Worm (Caenorhabditis elegans) whole organism, midembryonic: ENCODE data around the gene gana-1.

Experiments
- T22C8.4 ChIP-seq: fragments of 200-800 bp; sonication (Bioruptor generic); IDR thresholded peaks from 2 replicates; pipeline ENCODE4 v1.3.6; 2022; ENCODE audit warnings: missing genetic modification characterization, missing compliant biosample characterization
- cog-1 ChIP-seq: sonication (generic microtip); optimal IDR thresholded peaks from 2 replicates; lab custom pipeline; 2016; ENCODE audit warnings: missing genetic modification characterization, missing compliant biosample characterization
- flt-1 ChIP-seq: fragments of 200-800 bp; sonication (Bioruptor generic); IDR thresholded peaks from 2 replicates; pipeline ENCODE4 v1.3.6; 2022; ENCODE audit warnings: missing genetic modification characterization, missing compliant biosample characterization
- klf-2 ChIP-seq: fragments of 200-800 bp; sonication (Bioruptor generic); conservative IDR thresholded peaks from 2 replicates; pipeline ENCODE4 v1.3.6; 2022; ENCODE audit warnings: missing genetic modification reagents, missing genetic modification characterization, missing compliant biosample characterization
- med-1 ChIP-seq: sonication (generic microtip); optimal IDR thresholded peaks from 2 replicates; lab custom pipeline; 2017; ENCODE audit warnings: missing genetic modification characterization, mild to moderate bottlenecking, missing compliant biosample characterization, antibody characterized with exemption, missing genetic modification reagents; ENCODE audit not compliant: insufficient read depth
- ref-1 ChIP-seq: fragments of 200-800 bp; sonication (Bioruptor generic); conservative IDR thresholded peaks from 2 replicates; pipeline ENCODE4 v1.3.6; 2022; ENCODE audit warnings: missing genetic modification reagents, missing genetic modification characterization, missing compliant biosample characterization
- tab-1 ChIP-seq: fragments of 200-800 bp; sonication (Bioruptor generic); IDR thresholded peaks from 2 replicates; pipeline ENCODE4 v1.3.6; 2022; ENCODE audit warnings: missing genetic modification characterization, missing compliant biosample characterization
- ztf-23 ChIP-seq: fragments of 200-800 bp; sonication (Bioruptor generic); IDR thresholded peaks from 2 replicates; pipeline ENCODE4 v1.3.6; 2022; ENCODE audit warnings: missing genetic modification reagents, missing genetic modification characterization, missing compliant biosample characterization
- ztf-29 ChIP-seq: fragments of 200-800 bp; sonication (Bioruptor generic); IDR thresholded peaks from 2 replicates; pipeline ENCODE4 v1.3.6; 2022; ENCODE audit warnings: missing genetic modification reagents, missing genetic modification characterization, missing compliant biosample characterization

gana-1 gene

DNA sequence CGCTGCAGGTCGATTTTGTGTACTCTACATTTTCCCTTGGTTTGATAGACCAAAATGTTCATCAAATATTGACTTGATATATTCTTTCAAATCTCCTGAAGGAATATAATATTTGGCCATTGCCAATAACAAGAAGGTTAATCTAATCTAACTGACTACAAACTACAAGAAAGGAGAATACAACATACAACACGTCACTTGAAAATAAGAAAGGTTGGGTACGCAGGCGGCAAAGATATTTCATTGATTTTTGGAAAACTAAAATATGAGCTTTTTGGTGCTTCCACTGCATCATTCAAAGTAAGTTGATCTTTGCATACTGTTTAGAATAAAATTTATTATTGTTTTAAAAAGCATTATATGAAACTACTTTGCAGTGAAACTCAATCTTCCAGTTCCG, 11.1 kb downstream of the gana-1 start, which contains the start of gene nhr-209:
Gene nhr-209, plus strand, starts transcription at position 27 of the 400 bp plus-strand sequence.
- TF ChIP-seq ref-1 (GFP tag; lab: Robert Waterston, UW): no peak
- no peak for TF ChIP-seq flt-1
- TF ChIP-seq ztf-23 (GFP tag; lab: Robert Waterston, UW): no peak
- TF ChIP-seq klf-2 (GFP tag; lab: Robert Waterston, UW): no peak

- TF ChIP-seq ref-1 (GFP tag; lab: Robert Waterston, UW) (no peak), ztf-23 (GFP tag; lab: Robert Waterston, UW) (no peak), T22C8.4 (no peak), klf-2 (GFP tag; lab: Robert Waterston, UW) (no peak), cog-1 (tag; lab: Kevin White, UChicago) (no peak), ztf-29 (GFP tag; lab: Robert Waterston, UW) (no peak), tab-1 (GFP tag; lab: Robert Waterston, UW) (no peak), med-1 (GFP tag; lab: Kevin White, UChicago) (no peak), flt-1 (no peak)
Measured at ce11 chrV:12100794-12101343, 13.8 kb downstream of the gana-1 start, which contains the start of gene nhr-154. nhr-154 (plus strand) TSS chrV:12101293.

ce11 chrV:12103920-12104319, 16.9 kb downstream of the gana-1 start, which contains the start of gene nhr-153:
nhr-153 (plus strand) TSS chrV:12104220.
- TF ChIP-seq klf-2 (GFP tag; lab: Robert Waterston, UW): no peak
- no peak for TF ChIP-seq ref-1 (GFP tag; lab: Robert Waterston, UW)
- TF ChIP-seq flt-1: no peak
- TF ChIP-seq tab-1 (GFP tag; lab: Robert Waterston, UW): no peak
- no peak for TF ChIP-seq ztf-23 (GFP tag; lab: Robert Waterston, UW)
- TF ChIP-seq cog-1 (tag; lab: Kevin White, UChicago): no peak
- TF ChIP-seq ztf-29 (GFP tag; lab: Robert Waterston, UW): no peak
- no peak for TF ChIP-seq T22C8.4
- TF ChIP-seq med-1 (GFP tag; lab: Kevin White, UChicago): no peak

DNA sequence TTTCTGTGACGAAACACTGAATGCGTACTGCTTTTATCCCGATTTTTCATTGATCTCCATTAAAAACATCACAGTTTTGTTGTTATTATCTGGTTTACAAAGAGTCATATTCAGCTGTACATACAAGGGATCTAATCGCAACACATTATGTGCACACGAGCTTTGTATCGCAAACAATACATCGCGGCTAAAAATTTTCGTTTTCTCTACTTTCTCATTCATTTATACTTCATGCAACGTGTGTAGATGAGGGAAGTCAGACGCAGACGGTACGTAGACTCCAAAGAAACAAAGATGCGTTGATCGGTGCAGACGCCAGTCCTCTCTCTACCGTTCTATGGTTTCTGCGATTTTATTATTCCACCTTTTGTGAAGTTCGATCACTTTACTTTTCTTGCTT, 19.8 kb downstream of the gana-1 start, which contains the start of gene nhr-136:
Gene nhr-136, plus strand, starts transcription at position 301 of the 400 bp plus-strand sequence.
- TF ChIP-seq tab-1 (GFP tag; lab: Robert Waterston, UW) (no peak), ztf-23 (GFP tag; lab: Robert Waterston, UW) (no peak), cog-1 (tag; lab: Kevin White, UChicago) (no peak), T22C8.4 (no peak), flt-1 (no peak), med-1 (GFP tag; lab: Kevin White, UChicago) (no peak), ref-1 (GFP tag; lab: Robert Waterston, UW) (no peak), klf-2 (GFP tag; lab: Robert Waterston, UW) (no peak), ztf-29 (GFP tag; lab: Robert Waterston, UW) (no peak)

- TF ChIP-seq T22C8.4 (no peak), tab-1 (GFP tag; lab: Robert Waterston, UW) (no peak), flt-1 (no peak), cog-1 (tag; lab: Kevin White, UChicago) (no peak), med-1 (GFP tag; lab: Kevin White, UChicago) (no peak), klf-2 (GFP tag; lab: Robert Waterston, UW) (no peak), ref-1 (GFP tag; lab: Robert Waterston, UW) (no peak), ztf-29 (GFP tag; lab: Robert Waterston, UW) (no peak), ztf-23 (GFP tag; lab: Robert Waterston, UW) (no peak)
Measured at ce11 chrV:12111452-12111851, 24.4 kb downstream of the gana-1 start, which contains the start of gene lhpp-1. lhpp-1 (minus strand) TSS chrV:12111805.

- TF ChIP-seq klf-2 (GFP tag; lab: Robert Waterston, UW) (no peak), cog-1 (tag; lab: Kevin White, UChicago) (no peak), tab-1 (GFP tag; lab: Robert Waterston, UW) (no peak), med-1 (GFP tag; lab: Kevin White, UChicago) (no peak), ztf-29 (GFP tag; lab: Robert Waterston, UW) (no peak), T22C8.4 (no peak), ref-1 (GFP tag; lab: Robert Waterston, UW) (no peak), flt-1 (no peak), ztf-23 (GFP tag; lab: Robert Waterston, UW) (no peak)
Measured at ce11 chrV:12113726-12114125, 26.7 kb downstream of the gana-1 start.

DNA sequence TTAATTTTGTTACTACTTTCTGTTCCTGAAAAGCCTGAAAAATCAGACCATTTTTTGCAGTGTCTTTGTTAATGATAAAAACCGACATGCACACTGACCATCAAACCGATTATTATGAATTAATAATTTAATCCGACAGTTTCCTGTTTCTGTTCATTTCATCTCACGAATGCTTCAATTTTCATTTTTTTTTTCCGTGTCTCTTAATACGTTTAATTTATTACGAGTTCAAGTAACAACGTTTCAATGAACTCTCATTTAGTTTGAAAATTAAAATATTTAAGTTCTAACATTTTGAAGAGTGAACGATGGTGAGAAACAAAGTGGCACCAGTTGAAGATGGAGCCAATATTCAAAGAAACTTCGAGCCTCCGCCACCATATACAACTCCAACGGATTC, 27.7 kb downstream of the gana-1 start, which contains the start of gene spin-1:
Gene spin-1, plus strand, starts transcription at position 301 of the 400 bp plus-strand sequence.
- TF ChIP-seq flt-1 (no peak), med-1 (GFP tag; lab: Kevin White, UChicago) (no peak), ref-1 (GFP tag; lab: Robert Waterston, UW) (no peak), ztf-29 (GFP tag; lab: Robert Waterston, UW) (no peak), cog-1 (tag; lab: Kevin White, UChicago) (no peak), T22C8.4 (no peak), tab-1 (GFP tag; lab: Robert Waterston, UW) (no peak), klf-2 (GFP tag; lab: Robert Waterston, UW) (no peak), ztf-23 (GFP tag; lab: Robert Waterston, UW) (no peak)

ce11 chrV:12115150-12115549, 28.1 kb downstream of the gana-1 start:
- TF ChIP-seq klf-2 (GFP tag; lab: Robert Waterston, UW) (no peak), T22C8.4 (no peak), ztf-23 (GFP tag; lab: Robert Waterston, UW) (no peak), tab-1 (GFP tag; lab: Robert Waterston, UW) (no peak), med-1 (GFP tag; lab: Kevin White, UChicago) (no peak), cog-1 (tag; lab: Kevin White, UChicago) (no peak), flt-1 (no peak), ref-1 (GFP tag; lab: Robert Waterston, UW) (no peak), ztf-29 (GFP tag; lab: Robert Waterston, UW) (no peak)

DNA sequence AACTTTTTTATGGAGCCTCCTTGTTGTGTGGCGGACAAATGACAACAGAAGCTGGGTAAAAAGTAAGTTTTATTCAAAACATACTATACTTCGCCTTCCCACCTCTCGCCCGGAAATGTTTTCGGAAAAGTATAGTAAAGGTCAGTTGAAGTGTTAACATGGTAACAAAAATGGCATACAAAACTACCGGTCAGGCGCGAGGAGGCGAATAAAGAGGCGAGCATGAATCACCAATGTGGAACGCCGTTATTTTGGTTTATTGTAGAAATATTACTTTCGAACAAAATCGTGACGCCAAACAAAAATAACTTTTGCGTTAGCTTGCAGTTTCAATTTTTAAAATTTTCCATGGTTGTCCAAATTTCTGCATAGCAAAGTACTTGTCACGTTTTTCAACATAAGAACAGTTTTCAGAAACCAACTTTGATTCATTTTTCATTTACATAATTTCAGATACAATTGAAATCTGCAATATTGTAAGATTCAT, 30.6 kb downstream of the gana-1 start, which contains the start of gene C13C4.8:
Gene C13C4.8, plus strand, starts transcription at position 437 of the 487 bp plus-strand sequence.
- no peak for TF ChIP-seq tab-1 (GFP tag; lab: Robert Waterston, UW)
